Worm (Caenorhabditis elegans): ENCODE data around the gene F47E1.2.

ce11 chrX:9107866-9108265, 50.4 kb downstream of the F47E1.2 start:
- TF ChIP-seq nhr-76 (tag; optimal IDR thresholded peaks at IDR 0.05) (no peak), unc-62 (GFP tag; optimal IDR thresholded peaks at IDR 0.05) (no peak), ztf-11 (tag; optimal IDR thresholded peaks at IDR 0.05) (no peak), pha-4 (tag; optimal IDR thresholded peaks at IDR 0.05) (no peak), bed-3 (GFP tag; optimal IDR thresholded peaks at IDR 0.05) (no peak), elt-3 (tag; optimal IDR thresholded peaks at IDR 0.05) (no peak), sem-2 (GFP tag; optimal IDR thresholded peaks at IDR 0.05) (no peak), lin-32 (GFP tag; optimal IDR thresholded peaks at IDR 0.05) (no peak), nhr-237 (tag; optimal IDR thresholded peaks at IDR 0.05) (no peak)
